Worm (Caenorhabditis elegans): Measurements from ENCODE around the gene srh-61.

ce11 chrII:12511866-12512265, 4.3 kb downstream of the srh-61 start, which contains the start of gene srh-73:
- TF ChIP-seq ceh-82 (tag; optimal IDR thresholded peaks at IDR 0.05) (no peak), nhr-237 (tag; optimal IDR thresholded peaks at IDR 0.05) (no peak), nhr-11 (tag; optimal IDR thresholded peaks at IDR 0.05) (no peak), aha-1 (tag) (no peak), zip-11 (GFP tag; IDR thresholded peaks at IDR 0.05) (no peak)

All from whole organism, L4 larva.